Worm (Caenorhabditis elegans) whole organism, early embryonic: ENCODE data around the gene nlp-29.

ENCODE experiments used
- B0310.2 ChIP-seq: sonication (generic microtip); optimal IDR thresholded peaks from 2 replicates; lab custom pipeline; 2016; ENCODE audit warnings: mild to moderate bottlenecking, missing genetic modification characterization, missing compliant biosample characterization
- F13C5.2 ChIP-seq: sonication (generic microtip); optimal IDR thresholded peaks from 2 replicates; lab custom pipeline; 2017; ENCODE audit warnings: mild to moderate bottlenecking, missing genetic modification characterization, inconsistent platforms, missing compliant biosample characterization
- ama-1 ChIP-seq: fragments of 150-350 bp; optimal IDR thresholded peaks from 2 replicates; lab custom pipeline; 2014
- sea-1 ChIP-seq: fragments of 200-800 bp; sonication (Bioruptor generic); conservative IDR thresholded peaks from 2 replicates; pipeline ENCODE4 v1.3.6; 2022; ENCODE audit warnings: missing genetic modification characterization, missing compliant biosample characterization

- TF ChIP-seq F13C5.2 (tag; lab: Kevin White, UChicago) (no peak), ama-1 (no peak), sea-1 (GFP tag; lab: Robert Waterston, UW) (no peak), B0310.2 (tag; lab: Kevin White, UChicago) (no peak)
Observed at ce11 chrV:3953739-3954138, 30.5 kb upstream of the nlp-29 start, which contains the start of gene str-247.
